Worm (Caenorhabditis elegans) whole organism, young adult: ENCODE results near the gene M199.7.

Experiments
- C17E4.6 ChIP-seq: fragments of 200-800 bp; sonication (Bioruptor generic); IDR thresholded peaks from 2 replicates; pipeline ENCODE4 v1.3.6; 2022; ENCODE audit warnings: missing genetic modification reagents, missing genetic modification characterization, missing compliant biosample characterization
- F33H1.4 ChIP-seq: fragments of 200-800 bp; sonication (Bioruptor generic); IDR thresholded peaks from 2 replicates; pipeline ENCODE4 v1.3.6; 2022; ENCODE audit warnings: missing genetic modification reagents, missing genetic modification characterization, missing compliant biosample characterization
- F39B2.1 ChIP-seq: fragments of 200-800 bp; sonication (Bioruptor generic); IDR thresholded peaks from 2 replicates; pipeline ENCODE4 v1.3.6; 2022; ENCODE audit warnings: missing genetic modification reagents, missing genetic modification characterization, missing compliant biosample characterization
- Y53G8AR.9 ChIP-seq: fragments of 200-800 bp; sonication (Bioruptor generic); conservative IDR thresholded peaks from 2 replicates; pipeline ENCODE4 v1.3.6; 2022; ENCODE audit warnings: missing genetic modification reagents, missing genetic modification characterization, missing compliant biosample characterization
- ceh-79 ChIP-seq: sonication (generic microtip); optimal IDR thresholded peaks from 2 replicates; lab custom pipeline; 2017; ENCODE audit warnings: mild to moderate bottlenecking, missing genetic modification characterization, missing compliant biosample characterization
- dpff-1 ChIP-seq: sonication (generic microtip); optimal IDR thresholded peaks from 2 replicates; lab custom pipeline; 2017; ENCODE audit warnings: mild to moderate bottlenecking, missing genetic modification characterization, missing compliant biosample characterization
- let-526 ChIP-seq: fragments of 200-800 bp; sonication (Bioruptor generic); IDR thresholded peaks from 2 replicates; pipeline ENCODE4 v1.3.6; 2022; ENCODE audit warnings: missing genetic modification reagents, missing genetic modification characterization, missing compliant biosample characterization
- ztf-22 ChIP-seq: fragments of 200-800 bp; sonication (Bioruptor generic); optimal IDR thresholded peaks from 2 replicates; lab custom pipeline; 2018; ENCODE audit warnings: mild to moderate bottlenecking, missing genetic modification characterization, moderate library complexity, missing compliant biosample characterization

DNA sequence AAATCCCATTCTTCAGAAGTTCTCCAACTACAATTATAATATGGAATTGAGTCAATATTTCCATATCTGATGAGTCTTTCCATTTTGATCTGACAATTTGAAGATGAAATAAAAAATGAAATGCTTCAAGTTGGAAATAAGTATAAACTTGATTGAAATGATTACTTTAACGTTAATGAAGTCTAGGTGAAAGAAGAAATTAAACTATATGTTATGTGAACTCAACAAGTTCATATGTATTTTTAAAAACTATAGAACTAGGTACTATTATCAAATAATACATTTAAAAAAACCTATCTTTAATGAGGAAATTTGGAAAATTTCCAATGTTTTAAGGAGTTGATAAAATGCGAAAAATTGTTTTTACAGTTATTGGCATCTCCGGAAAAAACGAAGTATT lies 24.7 kb upstream of the M199.7 start, which contains the start of gene srt-49:
- no peak for TF ChIP-seq ztf-22 (GFP tag; lab: Kevin White, UChicago)
- TF ChIP-seq let-526: no peak
- no peak for TF ChIP-seq F33H1.4
- no peak for TF ChIP-seq F39B2.1 (GFP tag; lab: Robert Waterston, UW)
- no peak for TF ChIP-seq dpff-1 (tag; lab: Kevin White, UChicago)
- TF ChIP-seq Y53G8AR.9 (GFP tag; lab: Robert Waterston, UW): no peak
- no peak for TF ChIP-seq ceh-79 (tag; lab: Kevin White, UChicago)
- TF ChIP-seq C17E4.6 (GFP tag; lab: Robert Waterston, UW): no peak
